Fruit fly (Drosophila melanogaster) whole organism, wandering third instar larva: Measurements from ENCODE around the gene pum.

Source experiments
- Abd-B ChIP-seq: fragments of >200 bp; optimal IDR thresholded peaks from 2 replicates; lab custom pipeline; 2017; ENCODE audit warnings: missing biosample characterization, missing genetic modification characterization
- CG32264 ChIP-seq: fragments of 200-800 bp; sonication (Bioruptor generic); optimal IDR thresholded peaks from 2 replicates; lab custom pipeline; 2016; ENCODE audit warnings: missing biosample characterization, missing genetic modification characterization
- CG9705 ChIP-seq: fragments of 200-800 bp; sonication (Bioruptor generic); optimal IDR thresholded peaks from 2 replicates; lab custom pipeline; 2018; ENCODE audit warnings: missing biosample characterization, mild to moderate bottlenecking, missing genetic modification characterization
- CrebA ChIP-seq: fragments of 200-800 bp; sonication (Bioruptor generic); optimal IDR thresholded peaks from 2 replicates; lab custom pipeline; 2016; ENCODE audit warnings: missing biosample characterization, mild to moderate bottlenecking, missing genetic modification characterization, borderline replicate concordance
- Dfd ChIP-seq: fragments of >200 bp; optimal IDR thresholded peaks from 2 replicates; lab custom pipeline; 2017; ENCODE audit warnings: missing biosample characterization, missing genetic modification characterization
- Dif ChIP-seq: fragments of 200-275, 200-300 bp; sonication (Bioruptor generic); optimal IDR thresholded peaks from 2 replicates; lab custom pipeline; 2018; ENCODE audit warnings: missing biosample characterization, missing genetic modification characterization; ENCODE audit not compliant: partially characterized antibody
- GATAd ChIP-seq: sonication (Bioruptor generic); optimal IDR thresholded peaks from 2 replicates; lab custom pipeline; 2016; ENCODE audit warnings: missing biosample characterization, missing genetic modification characterization
- HLH106 ChIP-seq: fragments of 200-800 bp; optimal IDR thresholded peaks from 3 replicates; lab custom pipeline; 2019; ENCODE audit warnings: missing biosample characterization, mild to moderate bottlenecking, missing genetic modification characterization, moderate library complexity
- Hnf4 ChIP-seq: fragments of 200-800 bp; sonication (Bioruptor generic); optimal IDR thresholded peaks from 2 replicates; lab custom pipeline; 2016; ENCODE audit warnings: missing biosample characterization, mild to moderate bottlenecking, missing genetic modification characterization
- Hr78 ChIP-seq: fragments of >200 bp; optimal IDR thresholded peaks from 2 replicates; lab custom pipeline; 2017; ENCODE audit warnings: missing biosample characterization, missing genetic modification characterization
- Hr83 ChIP-seq: fragments of 200-300 bp; sonication (Bioruptor generic); optimal IDR thresholded peaks from 2 replicates; lab custom pipeline; 2016; ENCODE audit warnings: missing biosample characterization, mild to moderate bottlenecking, missing genetic modification characterization, moderate library complexity; ENCODE audit not compliant: poor library complexity, severe bottlenecking
- Jra ChIP-seq: sonication (Bioruptor generic); optimal IDR thresholded peaks from 2 replicates; lab custom pipeline; 2016; ENCODE audit warnings: missing biosample characterization, missing genetic modification characterization
- Mio ChIP-seq: sonication (Bioruptor generic); optimal IDR thresholded peaks from 2 replicates; lab custom pipeline; 2016; ENCODE audit warnings: missing biosample characterization, missing genetic modification characterization
- Myc ChIP-seq: fragments of >200 bp; optimal IDR thresholded peaks from 2 replicates; lab custom pipeline; 2017
- N ChIP-seq: fragments of >200 bp; optimal IDR thresholded peaks from 2 replicates; lab custom pipeline; 2018; ENCODE audit warnings: missing biosample characterization, missing external identifiers, missing genetic modification characterization
- OdsH ChIP-seq: fragments of 200-800 bp; sonication (Bioruptor generic); optimal IDR thresholded peaks from 2 replicates; lab custom pipeline; 2016; ENCODE audit warnings: missing biosample characterization, mild to moderate bottlenecking, missing genetic modification characterization
- Rel ChIP-seq, 2 experiments: fragments of 200-800 bp; sonication (Bioruptor generic) in 1 of 2; optimal IDR thresholded peaks; 2 replicates in 1 of 2; 3 replicates in 1 of 2; lab custom pipeline; 2016 to 2019; ENCODE audit warnings: mild to moderate bottlenecking in 2 of 2, missing biosample characterization in 2 of 2, missing genetic modification characterization in 2 of 2, moderate library complexity in 1 of 2
- Sp1 ChIP-seq: fragments of 200-800 bp; sonication (Bioruptor generic); optimal IDR thresholded peaks from 3 replicates; lab custom pipeline; 2019; ENCODE audit warnings: missing biosample characterization, mild to moderate bottlenecking, missing genetic modification characterization, moderate library complexity
- Vsx2 ChIP-seq: fragments of 200-300, 225-300 bp; sonication (Bioruptor generic); optimal IDR thresholded peaks from 2 replicates; lab custom pipeline; 2018; ENCODE audit warnings: missing biosample characterization, missing genetic modification characterization; ENCODE audit not compliant: partially characterized antibody
- br ChIP-seq: fragments of 200-800 bp; sonication (Bioruptor generic); optimal IDR thresholded peaks from 2 replicates; lab custom pipeline; 2016; ENCODE audit warnings: missing biosample characterization, missing genetic modification characterization
- brk ChIP-seq: fragments of 200-800 bp; sonication (Bioruptor generic); optimal IDR thresholded peaks from 2 replicates; lab custom pipeline; 2016; ENCODE audit warnings: missing biosample characterization, mild to moderate bottlenecking, missing genetic modification characterization
- dl ChIP-seq, 2 experiments: fragments of 175-275, 200-275 bp in 1 of 2; fragments of 200-275 bp in 1 of 2; sonication (Bioruptor generic); optimal IDR thresholded peaks; lab custom pipeline; 2018; ENCODE audit warnings: mild to moderate bottlenecking in 2 of 2, missing biosample characterization in 2 of 2, missing genetic modification characterization in 2 of 2, moderate library complexity in 2 of 2; ENCODE audit not compliant: partially characterized antibody in 2 of 2, insufficient read depth in 1 of 2
- dmrt93B ChIP-seq: fragments of 200-800 bp; sonication (Bioruptor generic); optimal IDR thresholded peaks from 2 replicates; lab custom pipeline; 2018; ENCODE audit warnings: missing biosample characterization, mild to moderate bottlenecking, missing genetic modification characterization
- dsf ChIP-seq: sonication (Bioruptor generic); optimal IDR thresholded peaks from 2 replicates; lab custom pipeline; 2016; ENCODE audit warnings: missing biosample characterization, missing genetic modification characterization, borderline replicate concordance
- ey ChIP-seq: fragments of 200-800 bp; sonication (Bioruptor generic); optimal IDR thresholded peaks from 2 replicates; lab custom pipeline; 2016; ENCODE audit warnings: missing biosample characterization, missing genetic modification characterization
- foxo ChIP-seq, 2 experiments: fragments of 200-800 bp; sonication (Bioruptor generic); optimal IDR thresholded peaks; 2 replicates in 1 of 2; 3 replicates in 1 of 2; lab custom pipeline; 2016 to 2017; ENCODE audit warnings: missing biosample characterization in 2 of 2, missing genetic modification characterization in 2 of 2
- fru ChIP-seq: fragments of 200-800 bp; sonication (Bioruptor generic); optimal IDR thresholded peaks from 3 replicates; lab custom pipeline; 2016; ENCODE audit warnings: missing biosample characterization, mild to moderate bottlenecking, missing genetic modification characterization
- h ChIP-seq: fragments of 200-800 bp; sonication (Bioruptor generic); optimal IDR thresholded peaks from 3 replicates; lab custom pipeline; 2016; ENCODE audit warnings: missing biosample characterization, mild to moderate bottlenecking, missing genetic modification characterization
- jim ChIP-seq: fragments of 175-275, 200-325 bp; sonication (Bioruptor generic); optimal IDR thresholded peaks from 2 replicates; lab custom pipeline; 2016; ENCODE audit warnings: missing biosample characterization, mild to moderate bottlenecking, missing genetic modification characterization
- lola ChIP-seq: fragments of >200 bp; optimal IDR thresholded peaks from 2 replicates; lab custom pipeline; 2017; ENCODE audit warnings: missing biosample characterization, missing genetic modification characterization
- pan ChIP-seq: fragments of >200 bp; optimal IDR thresholded peaks from 2 replicates; lab custom pipeline; 2017
- psq ChIP-seq: fragments of 200-800 bp; sonication (Bioruptor generic); optimal IDR thresholded peaks from 3 replicates; lab custom pipeline; 2017; ENCODE audit warnings: missing biosample characterization, mild to moderate bottlenecking, missing genetic modification characterization, moderate library complexity
- rgr ChIP-seq: fragments of 200-800 bp; sonication (Bioruptor generic); optimal IDR thresholded peaks from 3 replicates; lab custom pipeline; 2016; ENCODE audit warnings: missing biosample characterization, mild to moderate bottlenecking, missing genetic modification characterization
- sage ChIP-seq: fragments of 200-800 bp; sonication (Bioruptor generic); optimal IDR thresholded peaks from 2 replicates; lab custom pipeline; 2016; ENCODE audit warnings: missing biosample characterization, mild to moderate bottlenecking, missing genetic modification characterization
- sv ChIP-seq: fragments of 200-800 bp; sonication (Bioruptor generic); optimal IDR thresholded peaks from 3 replicates; lab custom pipeline; 2016; ENCODE audit warnings: missing biosample characterization, missing genetic modification characterization
- tai ChIP-seq: sonication (Bioruptor generic); optimal IDR thresholded peaks from 2 replicates; lab custom pipeline; 2016; ENCODE audit warnings: missing biosample characterization, missing genetic modification characterization
- usp ChIP-seq: fragments of >200 bp; optimal IDR thresholded peaks from 2 replicates; lab custom pipeline; 2017; ENCODE audit warnings: missing biosample characterization, missing genetic modification characterization
- woc ChIP-seq: sonication (Bioruptor generic); optimal IDR thresholded peaks from 2 replicates; lab custom pipeline; 2016; ENCODE audit warnings: missing biosample characterization, mild to moderate bottlenecking, missing genetic modification characterization

The pum gene

DNA sequence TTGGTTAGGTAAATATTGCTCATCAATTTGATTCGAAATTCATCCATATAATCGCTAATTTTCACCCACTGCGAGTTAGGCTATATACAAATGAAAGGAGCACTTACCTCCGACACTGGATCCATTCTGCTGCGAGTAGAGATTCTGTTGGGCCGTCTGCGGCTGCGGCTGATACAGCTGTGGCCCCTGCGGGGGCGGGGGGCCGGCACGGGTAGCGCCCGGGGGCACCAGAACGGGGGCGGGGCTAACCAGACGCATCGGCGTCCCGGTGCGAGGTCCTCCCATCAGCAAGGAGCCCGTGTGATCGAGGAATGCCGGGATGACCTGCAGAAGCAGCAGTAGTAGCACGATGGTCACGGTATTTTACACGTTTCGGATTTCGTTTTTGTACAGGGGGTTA is 157.8 kb downstream of the pum start:
- TF ChIP-seq GATAd (GFP tag; lab: Kevin White, UChicago), result no peak
- TF ChIP-seq Dfd (GFP tag; lab: Kevin White, UChicago), result peak; percentile 99

DNA sequence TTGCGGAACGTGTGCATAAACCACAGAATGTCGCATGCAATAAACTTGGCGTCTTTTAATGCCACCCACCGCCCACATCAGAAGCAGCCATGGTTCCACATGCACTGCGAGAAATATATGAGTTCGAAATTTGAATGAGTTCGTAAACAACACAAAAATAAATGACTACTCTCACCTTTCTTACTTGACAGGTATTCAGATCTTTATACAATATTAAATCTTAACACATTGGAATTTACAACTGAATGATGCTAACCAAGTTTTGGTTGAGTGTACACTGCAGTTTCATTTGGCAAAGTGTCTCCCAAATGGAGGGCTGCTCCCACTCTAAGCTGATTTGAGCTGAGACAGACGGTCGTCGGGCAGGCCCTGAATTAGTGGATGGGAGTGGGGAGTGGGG is 162.5 kb downstream of the pum start:
- TF ChIP-seq Rel (GFP tag; optimal IDR thresholded peaks at IDR 0.05; lab: Kevin White, UChicago) (no peak), Rel (tag; optimal IDR thresholded peaks at IDR 0.05; lab: Kevin White, UChicago) (no peak), Sp1 (GFP tag; lab: Kevin White, UChicago) (peak; percentile 33), OdsH (peak; percentile 21), dmrt93B (GFP tag; lab: Kevin White, UChicago) (no peak), lola (GFP tag; lab: Kevin White, UChicago) (no peak), woc (no peak), Abd-B (no peak), Myc (lab: Kevin White, UChicago) (no peak), N (GFP tag; lab: Kevin White, UChicago) (no peak), usp (GFP tag; lab: Kevin White, UChicago) (no peak), pan (lab: Kevin White, UChicago) (no peak), ey (peak; percentile 42), jim (no peak), brk (GFP tag; lab: Kevin White, UChicago) (no peak), Mio (no peak), dl (GFP tag; optimal IDR thresholded peaks at IDR 0.05; lab: Kevin White, UChicago; ENCODE audit: insufficient read depth in 1 of 2, partially characterized antibody in 2 of 2) (no peak), CG32264 (no peak), CrebA (GFP tag; lab: Kevin White, UChicago) (no peak), dsf (no peak), foxo (GFP tag; optimal IDR thresholded peaks at IDR 0.05; lab: Kevin White, UChicago) (peak in 1 of 2 experiments; percentile 23), rgr (GFP tag; lab: Kevin White, UChicago) (peak; percentile 35), Dfd (GFP tag; lab: Kevin White, UChicago) (no peak), psq (GFP tag; lab: Kevin White, UChicago) (no peak), h (GFP tag; lab: Kevin White, UChicago) (peak; percentile 25), CG9705 (GFP tag; lab: Kevin White, UChicago) (no peak), sv (GFP tag; lab: Kevin White, UChicago) (no peak), br (GFP tag; lab: Kevin White, UChicago) (peak; percentile 27), fru (GFP tag; lab: Kevin White, UChicago) (peak; percentile 40), GATAd (GFP tag; lab: Kevin White, UChicago) (no peak), Jra (GFP tag; lab: Kevin White, UChicago) (no peak), tai (GFP tag; lab: Kevin White, UChicago) (no peak), Hr78 (GFP tag; lab: Kevin White, UChicago) (no peak), Hr83 (no peak), Vsx2 (GFP tag; lab: Kevin White, UChicago) (no peak), Hnf4 (GFP tag; lab: Kevin White, UChicago) (peak; percentile 11), HLH106 (tag; lab: Kevin White, UChicago) (peak; percentile 36), Dif (GFP tag; lab: Kevin White, UChicago) (no peak), sage (GFP tag; lab: Kevin White, UChicago) (no peak)

DNA sequence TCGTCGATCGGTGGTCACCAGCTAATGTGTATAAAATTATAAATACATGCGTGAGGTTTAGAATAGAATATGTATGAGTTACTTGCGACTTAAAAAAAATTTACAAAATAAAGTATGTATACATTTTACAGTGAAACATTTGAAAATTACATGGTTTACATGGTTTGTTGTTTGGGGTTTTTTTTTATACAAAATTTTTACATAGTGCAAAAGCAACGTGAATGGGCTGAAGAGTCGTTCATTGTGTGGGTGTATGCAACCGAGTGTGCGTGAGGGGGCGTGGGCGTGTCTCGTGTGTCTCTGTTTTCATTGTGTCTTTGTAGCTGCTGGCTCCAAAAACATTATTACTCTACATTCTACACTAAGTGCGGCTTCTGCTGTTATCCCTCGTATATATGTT is 167.6 kb downstream of the pum start:
- TF ChIP-seq h (GFP tag; lab: Kevin White, UChicago), result no peak
- TF ChIP-seq HLH106 (tag; lab: Kevin White, UChicago), result no peak
- no peak for TF ChIP-seq CG9705 (GFP tag; lab: Kevin White, UChicago)
- TF ChIP-seq Jra (GFP tag; lab: Kevin White, UChicago), result no peak
- TF ChIP-seq sage (GFP tag; lab: Kevin White, UChicago), result no peak
- no peak for TF ChIP-seq fru (GFP tag; lab: Kevin White, UChicago)
- no peak for TF ChIP-seq CrebA (GFP tag; lab: Kevin White, UChicago)
- no peak for TF ChIP-seq Myc (lab: Kevin White, UChicago)
- no peak for TF ChIP-seq rgr (GFP tag; lab: Kevin White, UChicago)
- no peak for TF ChIP-seq dsf
- TF ChIP-seq, all 38 proteins: peak for 0
